Fruit fly (Drosophila melanogaster) whole organism, embryonic: ENCODE results near the gene Sec63.

Source experiments
- Atf-2 ChIP-seq: fragments of 200-800 bp; sonication (Bioruptor generic); optimal IDR thresholded peaks from 2 replicates; lab custom pipeline; 2016; ENCODE audit warnings: missing biosample characterization, missing genetic modification characterization
- B-H1 ChIP-seq: fragments of 200-800 bp; sonication (Bioruptor generic); IDR thresholded peaks from 3 replicates; pipeline ENCODE4 v1.3.6; 2022; ENCODE audit warnings: missing biosample characterization, missing genetic modification characterization
- C15 ChIP-seq: fragments of 200-800 bp; sonication (Bioruptor generic); IDR thresholded peaks from 3 replicates; pipeline ENCODE4 v1.3.6; 2022; ENCODE audit warnings: missing biosample characterization, missing genetic modification characterization
- CG12155 ChIP-seq: fragments of 200-800 bp; sonication (Bioruptor generic); optimal IDR thresholded peaks from 3 replicates; lab custom pipeline; 2016; ENCODE audit warnings: missing biosample characterization, missing genetic modification characterization
- CG12219 ChIP-seq: fragments of 200-800 bp; sonication (Bioruptor generic); optimal IDR thresholded peaks from 3 replicates; lab custom pipeline; 2018; ENCODE audit warnings: missing biosample characterization, mild to moderate bottlenecking, missing genetic modification characterization
- CG13287 ChIP-seq: fragments of 200-800 bp; sonication (Bioruptor generic); IDR thresholded peaks from 2 replicates; pipeline ENCODE4 v1.3.6; 2022; ENCODE audit warnings: missing biosample characterization, missing genetic modification characterization; ENCODE audit not compliant: partially characterized antibody
- CG15696 ChIP-seq: fragments of 200-800 bp; sonication (Bioruptor generic); optimal IDR thresholded peaks from 2 replicates; lab custom pipeline; 2019; ENCODE audit warnings: missing biosample characterization, mild to moderate bottlenecking, missing genetic modification characterization, moderate library complexity
- CG2199 ChIP-seq: fragments of 200-800 bp; sonication (Bioruptor generic); IDR thresholded peaks from 3 replicates; pipeline ENCODE4 v1.3.6; 2022; ENCODE audit warnings: missing biosample characterization, missing genetic modification characterization
- CG33557 ChIP-seq: fragments of 200-800 bp; sonication (Bioruptor generic); optimal IDR thresholded peaks from 2 replicates; lab custom pipeline; 2019; ENCODE audit warnings: missing biosample characterization, mild to moderate bottlenecking, missing genetic modification characterization, moderate library complexity
- CG4854 ChIP-seq: fragments of 200-800 bp; sonication (Bioruptor generic); optimal IDR thresholded peaks from 2 replicates; lab custom pipeline; 2016; ENCODE audit warnings: missing biosample characterization, missing genetic modification characterization, inconsistent platforms
- CG6689 ChIP-seq: fragments of 200-800 bp; sonication (Bioruptor generic); IDR thresholded peaks from 2 replicates; pipeline ENCODE4 v1.3.6; 2022; ENCODE audit warnings: missing biosample characterization, missing genetic modification characterization
- CG9437 ChIP-seq: fragments of 200-800 bp; sonication (Bioruptor generic); optimal IDR thresholded peaks from 2 replicates; lab custom pipeline; 2018; ENCODE audit warnings: missing biosample characterization, mild to moderate bottlenecking, missing genetic modification characterization
- CG9609 ChIP-seq: fragments of 200-800 bp; sonication (Bioruptor generic); optimal IDR thresholded peaks from 3 replicates; lab custom pipeline; 2016; ENCODE audit warnings: missing biosample characterization, missing genetic modification characterization
- CG9817 ChIP-seq: fragments of 200-800 bp; sonication (Bioruptor generic); optimal IDR thresholded peaks from 2 replicates; lab custom pipeline; 2018; ENCODE audit warnings: missing biosample characterization, mild to moderate bottlenecking, missing genetic modification characterization, moderate library complexity
- CkIIα-i1 ChIP-seq: fragments of 200-800 bp; sonication (Bioruptor generic); IDR thresholded peaks from 2 replicates; pipeline ENCODE4 v1.3.6; 2022; ENCODE audit warnings: missing biosample characterization, missing genetic modification characterization
- Dip2 ChIP-seq: fragments of 200-800 bp; sonication (Bioruptor generic); IDR thresholded peaks from 2 replicates; pipeline ENCODE4 v1.3.6; 2022; ENCODE audit warnings: missing biosample characterization, missing genetic modification characterization
- Doc2 ChIP-seq: fragments of 200-800 bp; sonication (Bioruptor generic); IDR thresholded peaks from 2 replicates; pipeline ENCODE4 v1.3.6; 2022; ENCODE audit warnings: missing biosample characterization, missing genetic modification characterization
- H15 ChIP-seq: fragments of 200-800 bp; sonication (Bioruptor generic); IDR thresholded peaks from 3 replicates; pipeline ENCODE4 v1.3.6; 2022; ENCODE audit warnings: missing biosample characterization, missing genetic modification characterization
- HLH54F ChIP-seq: fragments of 200-800 bp; sonication (Bioruptor generic); optimal IDR thresholded peaks from 3 replicates; lab custom pipeline; 2016; ENCODE audit warnings: missing biosample characterization, missing genetic modification characterization
- Jarid2 ChIP-seq: fragments of 200-800 bp; sonication (Bioruptor generic); optimal IDR thresholded peaks from 3 replicates; lab custom pipeline; 2017; ENCODE audit warnings: mild to moderate bottlenecking, missing biosample characterization, missing genetic modification reagents, missing genetic modification characterization
- Mrtf ChIP-seq: fragments of 200-800 bp; sonication (Bioruptor generic); IDR thresholded peaks from 3 replicates; pipeline ENCODE4 v1.3.6; 2022; ENCODE audit warnings: missing biosample characterization, missing genetic modification characterization
- Nf-YC ChIP-seq: fragments of 200-800 bp; optimal IDR thresholded peaks from 3 replicates; lab custom pipeline; 2019; ENCODE audit warnings: missing biosample characterization, mild to moderate bottlenecking, missing genetic modification characterization, moderate library complexity
- Ravus ChIP-seq: fragments of 200-800 bp; sonication (Bioruptor generic); IDR thresholded peaks from 2 replicates; pipeline ENCODE4 v1.3.6; 2022; ENCODE audit warnings: missing biosample characterization, missing genetic modification characterization
- Scr ChIP-seq: fragments of 200-800 bp; sonication (Bioruptor generic); IDR thresholded peaks from 2 replicates; pipeline ENCODE4 v1.3.6; 2022; ENCODE audit warnings: missing biosample characterization, missing genetic modification characterization; ENCODE audit not compliant: partially characterized antibody
- Sry-δ ChIP-seq: fragments of 200-800 bp; sonication (Bioruptor generic); optimal IDR thresholded peaks from 2 replicates; lab custom pipeline; 2016; ENCODE audit warnings: missing biosample characterization, missing genetic modification characterization
- Trl ChIP-seq, 3 experiments: fragments of >200 bp in 2 of 3; fragments of 200-800 bp in 1 of 3; sonication (Bioruptor generic) in 1 of 3; optimal IDR thresholded peaks; 2 replicates in 1 of 3; 3 replicates in 2 of 3; lab custom pipeline; 2016 to 2017; ENCODE audit warnings: missing biosample characterization in 1 of 3, missing genetic modification characterization in 1 of 3
- Vsx1 ChIP-seq: fragments of 200-800 bp; sonication (Bioruptor generic); optimal IDR thresholded peaks from 2 replicates; lab custom pipeline; 2017; ENCODE audit warnings: missing biosample characterization, mild to moderate bottlenecking, missing genetic modification characterization, missing genetic modification reagents
- al ChIP-seq: fragments of 200-800 bp; sonication (Bioruptor generic); IDR thresholded peaks from 2 replicates; pipeline ENCODE4 v1.3.6; 2022; ENCODE audit warnings: missing biosample characterization, missing genetic modification characterization
- ash1 ChIP-seq: fragments of 200-800 bp; sonication (Bioruptor generic); optimal IDR thresholded peaks from 2 replicates; lab custom pipeline; 2018; ENCODE audit warnings: missing biosample characterization, mild to moderate bottlenecking, missing genetic modification characterization
- ato ChIP-seq: fragments of 200-800 bp; sonication (Bioruptor generic); IDR thresholded peaks from 2 replicates; pipeline ENCODE4 v1.3.6; 2022; ENCODE audit warnings: missing biosample characterization, missing genetic modification characterization; ENCODE audit not compliant: partially characterized antibody
- btn ChIP-seq: fragments of 200-800 bp; sonication (Bioruptor generic); optimal IDR thresholded peaks from 2 replicates; lab custom pipeline; 2016; ENCODE audit warnings: missing biosample characterization, missing genetic modification characterization
- chinmo ChIP-seq: fragments of 200-800 bp; sonication (Bioruptor generic); IDR thresholded peaks from 4 replicates; pipeline ENCODE4 v1.3.6; 2022; ENCODE audit warnings: missing biosample characterization, missing genetic modification characterization; ENCODE audit not compliant: partially characterized antibody
- chn ChIP-seq: fragments of 200-800 bp; sonication (Bioruptor generic); optimal IDR thresholded peaks from 2 replicates; lab custom pipeline; 2016; ENCODE audit warnings: missing biosample characterization, missing genetic modification characterization
- corto ChIP-seq: fragments of 200-800 bp; sonication (Bioruptor generic); optimal IDR thresholded peaks from 2 replicates; lab custom pipeline; 2016; ENCODE audit warnings: missing biosample characterization, mild to moderate bottlenecking, missing genetic modification characterization, moderate library complexity
- dpn ChIP-seq, 2 experiments: fragments of 200-800 bp; sonication (Bioruptor generic); optimal IDR thresholded peaks; 3 replicates each; lab custom pipeline; 2016; ENCODE audit warnings: missing biosample characterization in 2 of 2, missing genetic modification characterization in 2 of 2
- emc ChIP-seq: fragments of 200-800 bp; sonication (Bioruptor generic); optimal IDR thresholded peaks from 2 replicates; lab custom pipeline; 2016; ENCODE audit warnings: missing biosample characterization, missing genetic modification characterization
- esg ChIP-seq: fragments of 200-800 bp; sonication (Bioruptor generic); conservative IDR thresholded peaks from 2 replicates; pipeline ENCODE4 v1.3.6; 2022; ENCODE audit warnings: missing biosample characterization, missing genetic modification characterization
- hb ChIP-seq: fragments of 200-800 bp; sonication (Bioruptor generic); IDR thresholded peaks from 3 replicates; pipeline ENCODE4 v1.3.6; 2022; ENCODE audit warnings: missing biosample characterization, missing genetic modification characterization; ENCODE audit not compliant: partially characterized antibody
- her ChIP-seq: fragments of 200-800 bp; sonication (Bioruptor generic); optimal IDR thresholded peaks from 2 replicates; lab custom pipeline; 2016; ENCODE audit warnings: missing biosample characterization, missing genetic modification characterization
- kay ChIP-seq: fragments of 200-800 bp; sonication (Bioruptor generic); optimal IDR thresholded peaks from 2 replicates; lab custom pipeline; 2016; ENCODE audit warnings: missing biosample characterization, missing genetic modification characterization
- lbe ChIP-seq: fragments of 200-800 bp; sonication (Bioruptor generic); optimal IDR thresholded peaks from 2 replicates; lab custom pipeline; 2016; ENCODE audit warnings: missing biosample characterization, mild to moderate bottlenecking, missing genetic modification characterization
- lola ChIP-seq, 3 experiments: fragments of >200 bp in 2 of 3; fragments of 200-800 bp in 1 of 3; sonication (Bioruptor generic) in 1 of 3; optimal IDR thresholded peaks; 2 replicates each; lab custom pipeline; 2017 to 2019; ENCODE audit warnings: missing biosample characterization in 3 of 3, missing genetic modification characterization in 3 of 3, mild to moderate bottlenecking in 1 of 3, moderate library complexity in 1 of 3
- row ChIP-seq: fragments of 200-800 bp; sonication (Bioruptor generic); IDR thresholded peaks from 3 replicates; pipeline ENCODE4 v1.3.6; 2022; ENCODE audit warnings: missing biosample characterization, missing genetic modification characterization
- sisA ChIP-seq: fragments of 200-800 bp; sonication (Bioruptor generic); IDR thresholded peaks from 2 replicates; pipeline ENCODE4 v1.3.6; 2022; ENCODE audit warnings: missing biosample characterization, missing genetic modification characterization
- slou ChIP-seq: fragments of 200-800 bp; sonication (Bioruptor generic); optimal IDR thresholded peaks from 3 replicates; lab custom pipeline; 2016; ENCODE audit warnings: missing biosample characterization, missing genetic modification characterization
- sr ChIP-seq: fragments of 200-800 bp; sonication (Bioruptor generic); IDR thresholded peaks from 3 replicates; pipeline ENCODE4 v1.3.6; 2022; ENCODE audit warnings: missing biosample characterization, missing genetic modification characterization
- tio ChIP-seq: fragments of 200-800 bp; sonication (Bioruptor generic); optimal IDR thresholded peaks from 2 replicates; lab custom pipeline; 2017; ENCODE audit warnings: missing biosample characterization, missing genetic modification characterization, inconsistent platforms
- ttk ChIP-seq: fragments of 200-800 bp; sonication (Bioruptor generic); IDR thresholded peaks from 2 replicates; pipeline ENCODE4 v2.1.2; 2022; ENCODE audit warnings: missing biosample characterization, missing genetic modification characterization
- wdn ChIP-seq: fragments of 200-800 bp; sonication (Bioruptor generic); IDR thresholded peaks from 2 replicates; pipeline ENCODE4 v1.3.6; 2022; ENCODE audit warnings: missing biosample characterization, missing genetic modification characterization

Sec63 gene

dm6 chr3L:7328567-7329253 is 31.7 kb upstream of the Sec63 start, which contains the start of the genes mrva, CG42307 and mus312 (continued):
- TF ChIP-seq Sry-δ (peak; percentile 42), row (peak; percentile 96), CG6689 (GFP tag; lab: Robert Waterston, UW) (peak; percentile 91), CG12219 (GFP tag; lab: Kevin White, UChicago) (peak; percentile 32), hb (GFP tag; lab: Robert Waterston, UW) (no peak), CkIIα-i1 (GFP tag; lab: Robert Waterston, UW) (no peak), C15 (GFP tag; lab: Robert Waterston, UW) (0 out of 3 replicates have a peak, but pooled peaks have one; percentile 66), dpn (GFP tag; optimal IDR thresholded peaks at IDR 0.05; lab: Kevin White, UChicago) (peak; percentile 24 to 87), HLH54F (GFP tag; lab: Kevin White, UChicago) (peak; percentile 49), CG2199 (no peak), ato (GFP tag; lab: Robert Waterston, UW) (0 out of 2 replicates have a peak, but pooled peaks have one; percentile 39), ash1 (no peak), emc (GFP tag; lab: Kevin White, UChicago) (no peak), CG33557 (GFP tag; lab: Kevin White, UChicago) (peak; percentile 93), Dip2 (no peak), CG9817 (peak; percentile 94), sisA (GFP tag; lab: Robert Waterston, UW) (peak; percentile 74), her (peak; percentile 34), slou (GFP tag; lab: Kevin White, UChicago) (peak; percentile 54), Scr (0 out of 2 replicates have a peak, but pooled peaks have one; percentile 28), lbe (GFP tag; lab: Kevin White, UChicago) (peak; percentile 68), CG12155 (peak; percentile 93), CG15696 (tag; lab: Kevin White, UChicago) (peak; percentile 89), sr (GFP tag; lab: Robert Waterston, UW) (no peak), esg (GFP tag; lab: Robert Waterston, UW) (peak; percentile 86), Mrtf (GFP tag; lab: Robert Waterston, UW) (peak; percentile 83), B-H1 (peak; percentile 55), lola (GFP tag; optimal IDR thresholded peaks at IDR 0.05; lab: Kevin White, UChicago) (peak in 1 of 3 experiments; percentile 92), tio (GFP tag; lab: Kevin White, UChicago) (no peak), CG9609 (GFP tag; lab: Kevin White, UChicago) (no peak), ttk (GFP tag; lab: Robert Waterston, UW) (peak; percentile 79), chn (GFP tag; lab: Kevin White, UChicago) (peak; percentile 52), CG4854 (GFP tag; lab: Kevin White, UChicago) (no peak), Vsx1 (GFP tag; lab: Kevin White, UChicago) (peak; percentile 98), kay (GFP tag; lab: Kevin White, UChicago) (peak; percentile 81), corto (GFP tag; lab: Kevin White, UChicago) (no peak), Ravus (peak; percentile 38; the same call in 1 of the 2 replicates), Atf-2 (GFP tag; lab: Kevin White, UChicago) (peak; percentile 26), Jarid2 (GFP tag; lab: Kevin White, UChicago) (no peak), wdn (GFP tag; lab: Robert Waterston, UW) (peak; percentile 63), CG9437 (GFP tag; lab: Kevin White, UChicago) (peak; percentile 83), btn (no peak), al (peak; percentile 79), Trl (optimal IDR thresholded peaks at IDR 0.05; lab: Kevin White, UChicago) (no peak), Trl (GFP tag; optimal IDR thresholded peaks at IDR 0.05; lab: Kevin White, UChicago) (peak; percentile 42), Doc2 (GFP tag; lab: Robert Waterston, UW) (no peak), chinmo (GFP tag; lab: Robert Waterston, UW) (peak; percentile 88), CG13287 (GFP tag; lab: Robert Waterston, UW) (peak; percentile 52), H15 (GFP tag; lab: Robert Waterston, UW) (peak; percentile 77), Nf-YC (tag; lab: Kevin White, UChicago) (peak; percentile 91)
